Fruit fly (Drosophila melanogaster) whole organism, prepupa: Measurements from ENCODE around the gene Cyp4ac3.
A peak's percentile ranks its signal among the peaks of the same experiment; 100 is the strongest.

Experiments
- CG32006 ChIP-seq: fragments of 200-800 bp; sonication (Bioruptor generic); optimal IDR thresholded peaks from 3 replicates; lab custom pipeline; 2017; ENCODE audit warnings: missing biosample characterization, mild to moderate bottlenecking, missing genetic modification characterization
- CG6163 ChIP-seq: fragments of 200-800 bp; sonication (Bioruptor generic); IDR thresholded peaks from 3 replicates; pipeline ENCODE4 v1.3.6; 2022; ENCODE audit warnings: missing biosample characterization, missing genetic modification characterization
- CG6808 ChIP-seq: fragments of 200-800 bp; sonication (Bioruptor generic); optimal IDR thresholded peaks from 3 replicates; lab custom pipeline; 2017; ENCODE audit warnings: missing biosample characterization, missing genetic modification characterization, mild to moderate bottlenecking, moderate library complexity, missing genetic modification reagents
- OdsH ChIP-seq: fragments of 200-800 bp; sonication (Bioruptor generic); optimal IDR thresholded peaks from 3 replicates; lab custom pipeline; 2016; ENCODE audit warnings: missing biosample characterization, missing genetic modification characterization
- achi ChIP-seq: fragments of 200-800 bp; sonication (Bioruptor generic); optimal IDR thresholded peaks from 3 replicates; lab custom pipeline; 2016; ENCODE audit warnings: missing biosample characterization, missing genetic modification characterization
- fd85E ChIP-seq: fragments of 200-800 bp; sonication (Bioruptor generic); optimal IDR thresholded peaks from 3 replicates; lab custom pipeline; 2016; ENCODE audit warnings: missing biosample characterization, missing genetic modification characterization
- net ChIP-seq: fragments of 200-800 bp; sonication (Bioruptor generic); optimal IDR thresholded peaks from 3 replicates; lab custom pipeline; 2016; ENCODE audit warnings: missing biosample characterization, missing genetic modification characterization
- salr ChIP-seq, 2 experiments: fragments of 200-800 bp; sonication (Bioruptor generic); optimal IDR thresholded peaks; 3 replicates each; lab custom pipeline; 2016 to 2018; ENCODE audit warnings: missing biosample characterization in 2 of 2, missing genetic modification characterization in 2 of 2, mild to moderate bottlenecking in 1 of 2

DNA sequence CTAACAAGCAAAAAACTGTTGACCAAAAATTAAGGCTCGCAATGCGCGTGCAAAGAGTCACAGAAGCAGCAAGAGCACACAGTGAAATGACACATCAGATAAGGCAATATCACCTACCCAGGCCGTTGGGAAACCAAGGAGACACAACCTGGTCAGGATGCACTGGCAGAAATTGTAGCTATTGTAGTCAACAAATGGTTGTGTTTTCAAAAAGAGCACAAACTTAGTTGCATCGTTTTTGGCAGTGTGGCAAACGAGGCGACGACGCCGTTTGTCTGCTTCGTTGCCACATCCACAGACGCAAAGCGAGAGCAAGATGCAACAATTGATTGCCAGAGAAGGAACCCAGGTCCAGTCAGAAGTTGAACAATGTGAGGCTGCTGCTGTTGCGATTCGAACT is 18.5 kb upstream of the Cyp4ac3 start:
- TF ChIP-seq CG6163 (GFP tag; lab: Robert Waterston, UW), result peak; percentile 84
- TF ChIP-seq OdsH (GFP tag; lab: Kevin White, UChicago), result peak; percentile 53
- peak; percentile 58 for TF ChIP-seq achi (GFP tag; lab: Kevin White, UChicago)
- peak in 1 of 2 experiments; percentile 12 for TF ChIP-seq salr (GFP tag; optimal IDR thresholded peaks at IDR 0.05; lab: Kevin White, UChicago)
- peak; percentile 20 for TF ChIP-seq net (GFP tag; lab: Kevin White, UChicago)
- TF ChIP-seq CG6808, result peak; percentile 52
- no peak for TF ChIP-seq fd85E (GFP tag; lab: Kevin White, UChicago)
- peak; percentile 42 for TF ChIP-seq CG32006 (GFP tag; lab: Kevin White, UChicago)
